Worm (Caenorhabditis elegans) whole organism, mixed stage, embryonic: ENCODE measurements around the gene F55G1.6.

Source experiments
- lin-13 ChIP-seq: fragments of 150-350 bp; optimal IDR thresholded peaks from 2 replicates; lab custom pipeline; 2014; ENCODE audit warnings: missing biosample characterization, missing genetic modification characterization
- nhr-237 ChIP-seq: fragments of 150-350 bp; optimal IDR thresholded peaks from 2 replicates; lab custom pipeline; 2014; ENCODE audit warnings: missing biosample characterization, missing genetic modification characterization
- unc-62 ChIP-seq: fragments of 150-350 bp; optimal IDR thresholded peaks from 2 replicates; lab custom pipeline; 2014; ENCODE audit warnings: missing biosample characterization, missing genetic modification reagents, missing genetic modification characterization
- ztf-11 ChIP-seq: fragments of 150-350 bp; optimal IDR thresholded peaks from 2 replicates; lab custom pipeline; 2014; ENCODE audit warnings: missing biosample characterization, missing genetic modification characterization

ce11 chrIV:7523744-7524143, 50.4 kb downstream of the F55G1.6 start:
- TF ChIP-seq lin-13 (tag; lab: Kevin White, UChicago) = no peak
- TF ChIP-seq unc-62 (GFP tag; lab: Kevin White, UChicago) = no peak
- TF ChIP-seq ztf-11 (tag; lab: Kevin White, UChicago) = no peak
- no peak for TF ChIP-seq nhr-237 (tag; lab: Kevin White, UChicago)
